Worm (Caenorhabditis elegans) whole organism, early embryonic: ENCODE measurements around the gene F29C12.6.

Experiments
- B0310.2 ChIP-seq: sonication (generic microtip); optimal IDR thresholded peaks from 2 replicates; lab custom pipeline; 2016; ENCODE audit warnings: mild to moderate bottlenecking, missing genetic modification characterization, missing compliant biosample characterization
- F13C5.2 ChIP-seq: sonication (generic microtip); optimal IDR thresholded peaks from 2 replicates; lab custom pipeline; 2017; ENCODE audit warnings: mild to moderate bottlenecking, missing genetic modification characterization, inconsistent platforms, missing compliant biosample characterization
- aly-1 ChIP-seq: sonication (generic microtip); optimal IDR thresholded peaks from 2 replicates; lab custom pipeline; 2016; ENCODE audit warnings: missing genetic modification characterization, missing compliant biosample characterization
- ama-1 ChIP-seq: fragments of 150-350 bp; optimal IDR thresholded peaks from 2 replicates; lab custom pipeline; 2014
- ceh-13 ChIP-seq: fragments of 200-800 bp; sonication (Bioruptor generic); optimal IDR thresholded peaks from 2 replicates; lab custom pipeline; 2018; ENCODE audit warnings: mild to moderate bottlenecking, missing genetic modification characterization, missing compliant biosample characterization
- ceh-36 ChIP-seq: sonication (generic microtip); optimal IDR thresholded peaks from 2 replicates; lab custom pipeline; 2016; ENCODE audit warnings: missing genetic modification characterization, inconsistent platforms, missing compliant biosample characterization
- ets-7 ChIP-seq: sonication (generic microtip); optimal IDR thresholded peaks from 2 replicates; lab custom pipeline; 2016; ENCODE audit warnings: missing genotype, missing genetic modification characterization, missing compliant biosample characterization
- flt-1 ChIP-seq: fragments of 200-800 bp; sonication (Bioruptor generic); IDR thresholded peaks from 2 replicates; pipeline ENCODE4 v1.3.6; 2022; ENCODE audit warnings: missing genetic modification characterization, missing compliant biosample characterization
- hmbx-1 ChIP-seq: sonication (generic microtip); optimal IDR thresholded peaks from 2 replicates; lab custom pipeline; 2016; ENCODE audit warnings: mild to moderate bottlenecking, missing genetic modification characterization, missing compliant biosample characterization
- hmg-4 ChIP-seq: fragments of 200-800 bp; sonication (Bioruptor generic); optimal IDR thresholded peaks from 2 replicates; lab custom pipeline; 2018; ENCODE audit warnings: mild to moderate bottlenecking, missing genetic modification characterization, missing compliant biosample characterization
- hnd-1 ChIP-seq: sonication (generic microtip); optimal IDR thresholded peaks from 2 replicates; lab custom pipeline; 2016; ENCODE audit warnings: missing genetic modification characterization, missing compliant biosample characterization
- pes-1 ChIP-seq: fragments of 200-800 bp; sonication (Bioruptor generic); IDR thresholded peaks from 2 replicates; pipeline ENCODE4 v1.3.6; 2022; ENCODE audit warnings: missing genetic modification reagents, missing genetic modification characterization, missing compliant biosample characterization
- scrt-1 ChIP-seq: fragments of 200-800 bp; sonication (Bioruptor generic); IDR thresholded peaks from 2 replicates; pipeline ENCODE4 v1.3.6; 2022; ENCODE audit warnings: missing genetic modification characterization, missing compliant biosample characterization
- sea-1 ChIP-seq: fragments of 200-800 bp; sonication (Bioruptor generic); conservative IDR thresholded peaks from 2 replicates; pipeline ENCODE4 v1.3.6; 2022; ENCODE audit warnings: missing genetic modification characterization, missing compliant biosample characterization
- tbx-11 ChIP-seq: fragments of 200-800 bp; sonication (Bioruptor generic); IDR thresholded peaks from 2 replicates; pipeline ENCODE4 v1.3.6; 2022; ENCODE audit warnings: missing genetic modification characterization, missing compliant biosample characterization
- tbx-37 ChIP-seq: fragments of 200-800 bp; sonication (Bioruptor generic); conservative IDR thresholded peaks from 2 replicates; pipeline ENCODE4 v1.3.6; 2022; ENCODE audit warnings: missing genetic modification reagents, missing genetic modification characterization, missing compliant biosample characterization
- tra-4 ChIP-seq: sonication (generic microtip); optimal IDR thresholded peaks from 2 replicates; lab custom pipeline; 2017; ENCODE audit warnings: missing genetic modification characterization, missing compliant biosample characterization

F29C12.6 gene

DNA sequence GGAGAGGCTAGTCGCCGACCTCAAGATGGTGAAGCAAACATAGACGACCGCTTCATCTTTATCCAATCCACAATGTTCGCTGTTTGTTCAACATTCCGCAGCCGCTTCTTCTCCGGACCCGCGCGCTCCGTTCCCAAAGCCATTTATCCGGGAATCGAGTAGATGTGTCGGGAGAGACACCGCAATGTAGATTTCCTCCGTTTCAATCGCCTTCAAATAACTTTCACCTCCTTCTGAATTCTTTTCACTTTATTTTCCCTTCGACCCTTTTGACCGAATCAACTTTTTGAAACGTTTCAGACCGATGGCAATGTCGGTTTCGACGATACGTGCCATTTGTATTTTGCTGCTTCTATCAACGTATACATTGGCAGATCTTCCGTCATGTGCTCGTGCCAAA is 22.0 kb upstream of the F29C12.6 start, which contains the start of gene pqn-32:
Gene pqn-32, plus strand, starts transcription at position 301 of the 400 bp plus-strand sequence.
- no peak for TF ChIP-seq ceh-13 (GFP tag; lab: Kevin White, UChicago)
- TF ChIP-seq flt-1, result no peak
- no peak for TF ChIP-seq hmbx-1
- TF ChIP-seq hmg-4 (GFP tag; lab: Kevin White, UChicago), result no peak
- TF ChIP-seq tbx-37 (GFP tag; lab: Robert Waterston, UW), result no peak
- TF ChIP-seq ets-7 (tag; lab: Kevin White, UChicago), result no peak
- TF ChIP-seq scrt-1 (GFP tag; lab: Robert Waterston, UW), result no peak
- no peak for TF ChIP-seq hnd-1 (tag; lab: Kevin White, UChicago)
- TF ChIP-seq pes-1, result no peak
- TF ChIP-seq aly-1 (tag; lab: Kevin White, UChicago), result no peak
- TF ChIP-seq ceh-36 (tag; lab: Kevin White, UChicago), result no peak
- TF ChIP-seq F13C5.2 (tag; lab: Kevin White, UChicago), result no peak
- no peak for TF ChIP-seq tbx-11
- TF ChIP-seq B0310.2 (tag; lab: Kevin White, UChicago), result no peak
- no peak for TF ChIP-seq tra-4
- TF ChIP-seq sea-1 (GFP tag; lab: Robert Waterston, UW), result no peak
- no peak for TF ChIP-seq ama-1 (lab: Kevin White, UChicago)

DNA sequence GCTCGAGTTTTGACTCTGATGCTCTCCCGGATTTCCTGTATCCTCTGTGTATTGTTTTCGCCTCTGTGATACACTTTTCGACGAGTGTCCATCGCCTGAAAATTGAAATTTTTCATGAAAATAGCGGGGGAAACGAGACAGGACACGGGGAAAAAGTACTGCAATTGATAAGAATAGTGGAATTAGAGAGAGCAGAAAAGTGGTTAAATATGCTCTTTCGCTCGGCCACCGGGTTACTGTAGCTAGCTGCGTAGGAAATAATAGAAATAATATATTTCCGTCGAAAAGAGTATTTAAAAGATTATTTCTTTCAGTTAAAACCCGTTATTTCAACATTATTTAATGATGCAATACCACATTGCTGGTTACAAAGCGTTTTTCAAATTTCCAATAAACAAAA is 13.0 kb upstream of the F29C12.6 start, which contains the start of gene rict-1:
Gene rict-1, minus strand, starts transcription at position 101 of the 400 bp plus-strand sequence.
- TF ChIP-seq F13C5.2 (tag; lab: Kevin White, UChicago) (no peak), tbx-37 (GFP tag; lab: Robert Waterston, UW) (no peak), flt-1 (no peak), ets-7 (tag; lab: Kevin White, UChicago) (no peak), hmbx-1 (no peak), tra-4 (no peak), B0310.2 (tag; lab: Kevin White, UChicago) (no peak), tbx-11 (no peak), aly-1 (tag; lab: Kevin White, UChicago) (no peak), hmg-4 (GFP tag; lab: Kevin White, UChicago) (no peak), ceh-13 (GFP tag; lab: Kevin White, UChicago) (no peak), pes-1 (no peak), ama-1 (lab: Kevin White, UChicago) (no peak), hnd-1 (tag; lab: Kevin White, UChicago) (no peak), scrt-1 (GFP tag; lab: Robert Waterston, UW) (no peak), sea-1 (GFP tag; lab: Robert Waterston, UW) (no peak), ceh-36 (tag; lab: Kevin White, UChicago) (no peak)

DNA sequence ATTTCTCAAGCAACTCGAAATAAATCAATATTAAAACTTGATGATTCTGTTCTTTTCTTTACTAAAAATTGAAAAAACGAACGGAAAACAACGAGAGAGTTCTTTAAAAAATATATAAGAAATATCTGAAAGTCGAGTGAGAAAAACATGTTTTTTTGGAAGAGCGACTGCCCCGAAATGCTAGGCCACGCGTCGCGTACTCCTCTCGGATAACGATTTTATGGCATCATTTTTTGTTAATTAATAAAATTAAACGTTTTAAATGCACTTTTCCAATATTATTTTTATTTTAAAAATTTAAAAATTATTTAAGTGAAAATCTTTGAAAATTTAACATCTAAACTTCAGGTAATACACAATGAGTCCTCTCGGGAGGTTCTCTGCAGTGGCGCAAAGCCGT is 12.6 kb upstream of the F29C12.6 start, which contains the start of gene gfm-1:
Gene gfm-1, plus strand, starts transcription at position 349 of the 400 bp plus-strand sequence.
- TF ChIP-seq flt-1 (0 out of 2 replicates have a peak, but pooled peaks have one; percentile 25), pes-1 (peak; percentile 65), tbx-11 (no peak), hmg-4 (GFP tag; lab: Kevin White, UChicago) (no peak), tbx-37 (GFP tag; lab: Robert Waterston, UW) (peak; percentile 69; the same call in 1 of the 2 replicates), ets-7 (tag; lab: Kevin White, UChicago) (no peak), ceh-13 (GFP tag; lab: Kevin White, UChicago) (peak; percentile 12)

- no peak for TF ChIP-seq ama-1 (lab: Kevin White, UChicago)
Observed at ce11 chrII:13122720-13123119, 7.0 kb upstream of the F29C12.6 start, which contains the start of gene bath-45. TSS of gene bath-45 (plus strand) at chrII:13123020.

ce11 chrII:13130576-13130975 is 874 bp downstream of the F29C12.6 start:
- TF ChIP-seq ama-1 (lab: Kevin White, UChicago) (no peak), tbx-37 (GFP tag; lab: Robert Waterston, UW) (no peak), ceh-13 (GFP tag; lab: Kevin White, UChicago) (no peak), tbx-11 (no peak)

DNA sequence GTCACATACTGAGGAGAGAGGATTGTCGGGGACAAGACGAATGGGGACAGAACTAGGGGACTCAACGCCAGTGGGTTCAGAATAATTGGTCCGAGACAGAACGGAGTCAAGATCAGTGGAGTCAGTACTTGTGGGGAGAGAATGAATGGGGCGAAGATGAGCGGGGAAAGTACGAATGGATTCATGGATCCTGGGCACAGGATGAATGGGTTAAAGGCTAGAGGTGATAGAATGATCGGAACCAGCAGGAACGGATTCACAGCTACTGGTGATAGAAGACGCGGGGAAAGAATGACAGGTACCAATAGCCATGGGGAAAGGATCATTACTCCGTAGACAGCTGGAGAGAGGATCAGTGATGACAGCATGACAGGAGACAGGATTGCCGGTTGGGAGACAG is 9.9 kb downstream of the F29C12.6 start:
- TF ChIP-seq hmg-4 (GFP tag; lab: Kevin White, UChicago), result no peak
- no peak for TF ChIP-seq tbx-11
- TF ChIP-seq tbx-37 (GFP tag; lab: Robert Waterston, UW), result no peak
- TF ChIP-seq tra-4, result no peak
- no peak for TF ChIP-seq flt-1
- no peak for TF ChIP-seq pes-1

- TF ChIP-seq pes-1 (no peak), tbx-11 (no peak), aly-1 (tag; lab: Kevin White, UChicago) (no peak), tbx-37 (GFP tag; lab: Robert Waterston, UW) (no peak), tra-4 (no peak), ceh-13 (GFP tag; lab: Kevin White, UChicago) (no peak), hmbx-1 (no peak)
Observed at ce11 chrII:13142372-13142771, 12.7 kb downstream of the F29C12.6 start.

- TF ChIP-seq sea-1 (GFP tag; lab: Robert Waterston, UW) (no peak), B0310.2 (tag; lab: Kevin White, UChicago) (no peak), ceh-13 (GFP tag; lab: Kevin White, UChicago) (no peak), hnd-1 (tag; lab: Kevin White, UChicago) (no peak), flt-1 (no peak), ets-7 (tag; lab: Kevin White, UChicago) (no peak), ama-1 (lab: Kevin White, UChicago) (no peak), pes-1 (no peak), tbx-11 (no peak), aly-1 (tag; lab: Kevin White, UChicago) (no peak), tbx-37 (GFP tag; lab: Robert Waterston, UW) (no peak)
Observed at ce11 chrII:13145204-13145603, 15.5 kb downstream of the F29C12.6 start, which contains the start of gene mltn-1. TSS of gene mltn-1 (minus strand) at chrII:13145225.
